Fruit fly (Drosophila melanogaster): Measurements from ENCODE around the gene Ir94d.

dm6 chr3R:23386907-23387306 lies 15.7 kb upstream of the Ir94d start:
- TF ChIP-seq CG8478 (optimal IDR thresholded peaks at IDR 0.05) (no peak), CTCF (optimal IDR thresholded peaks at IDR 0.05) (no peak)
